Worm (Caenorhabditis elegans): Measurements from ENCODE around the gene F20B6.9.

The F20B6.9 gene

ce11 chrX:4222779-4223387 lies 15.6 kb upstream of the F20B6.9 start (continued):
- TF ChIP-seq lin-11 (tag; optimal IDR thresholded peaks at IDR 0.05) (no peak), hlh-13 (GFP tag; optimal IDR thresholded peaks at IDR 0.05) (no peak), ceh-45 (GFP tag; IDR thresholded peaks at IDR 0.05) (no peak), ceh-19 (GFP tag; optimal IDR thresholded peaks at IDR 0.05) (no peak), ceh-6 (GFP tag; optimal IDR thresholded peaks at IDR 0.05) (no peak), odd-2 (tag; optimal IDR thresholded peaks at IDR 0.05) (no peak), syd-9 (tag; optimal IDR thresholded peaks at IDR 0.05) (no peak), pha-4 (tag; optimal IDR thresholded peaks at IDR 0.05) (no peak), zip-5 (tag; optimal IDR thresholded peaks at IDR 0.05) (no peak), F13H6.1 (tag; optimal IDR thresholded peaks at IDR 0.05) (peak; percentile 54), mec-3 (tag; optimal IDR thresholded peaks at IDR 0.05; ENCODE audit: borderline replicate concordance) (no peak), ets-4 (tag; optimal IDR thresholded peaks at IDR 0.05) (peak; percentile 14), ref-2 (tag; optimal IDR thresholded peaks at IDR 0.05) (peak; percentile 44), lim-6 (tag; optimal IDR thresholded peaks at IDR 0.05) (no peak), sdc-2 (tag; optimal IDR thresholded peaks at IDR 0.05) (peak; percentile 71), pax-1 (tag; optimal IDR thresholded peaks at IDR 0.05) (peak; percentile 89), ceh-18 (tag; optimal IDR thresholded peaks at IDR 0.05) (peak; percentile 50), nhr-232 (tag; optimal IDR thresholded peaks at IDR 0.05) (no peak), ttx-3 (tag; optimal IDR thresholded peaks at IDR 0.05) (no peak), pqm-1 (tag; optimal IDR thresholded peaks at IDR 0.05) (no peak), T23F11.4 (GFP tag; optimal IDR thresholded peaks at IDR 0.05) (no peak), unc-42 (tag; optimal IDR thresholded peaks at IDR 0.05) (peak; percentile 25), ztf-16 (tag; optimal IDR thresholded peaks at IDR 0.05) (no peak)

- TF ChIP-seq sox-4 (tag; optimal IDR thresholded peaks at IDR 0.05), result no peak
- TF ChIP-seq ceh-14 (tag; optimal IDR thresholded peaks at IDR 0.05), result no peak
- TF ChIP-seq hlh-30 (tag; optimal IDR thresholded peaks at IDR 0.05; ENCODE audit: insufficient read depth), result no peak
- TF ChIP-seq ama-1 (optimal IDR thresholded peaks at IDR 0.05), result no peak
- peak; percentile 64 for TF ChIP-seq nfya-1 (tag; optimal IDR thresholded peaks at IDR 0.05)
- peak; percentile 42 for TF ChIP-seq hlh-13 (GFP tag; optimal IDR thresholded peaks at IDR 0.05)
- TF ChIP-seq mec-3 (tag; optimal IDR thresholded peaks at IDR 0.05; ENCODE audit: borderline replicate concordance), result no peak
- no peak for TF ChIP-seq nhr-11 (tag; optimal IDR thresholded peaks at IDR 0.05)
- TF ChIP-seq lin-11 (tag; optimal IDR thresholded peaks at IDR 0.05), result no peak
- TF ChIP-seq sdc-2 (tag; optimal IDR thresholded peaks at IDR 0.05), result no peak
- TF ChIP-seq gmeb-2 (tag; optimal IDR thresholded peaks at IDR 0.05), result no peak
- TF ChIP-seq K09A11.1 (tag; optimal IDR thresholded peaks at IDR 0.05; ENCODE audit: insufficient read depth), result no peak
- TF ChIP-seq tbx-2 (tag; optimal IDR thresholded peaks at IDR 0.05), result no peak
- no peak for TF ChIP-seq hlh-6 (tag; optimal IDR thresholded peaks at IDR 0.05)
- no peak for TF ChIP-seq unc-42 (tag; optimal IDR thresholded peaks at IDR 0.05)
- TF ChIP-seq pha-2 (tag; optimal IDR thresholded peaks at IDR 0.05), result no peak
- peak; percentile 3 for TF ChIP-seq elt-2 (tag; optimal IDR thresholded peaks at IDR 0.05)
- TF ChIP-seq ceh-30 (tag; optimal IDR thresholded peaks at IDR 0.05), result no peak
Observed at ce11 chrX:4222200-4222599, 14.9 kb upstream of the F20B6.9 start.

- TF ChIP-seq ttx-3 (tag; optimal IDR thresholded peaks at IDR 0.05) (no peak), ztf-16 (tag; optimal IDR thresholded peaks at IDR 0.05) (no peak), sox-2 (GFP tag; IDR thresholded peaks at IDR 0.05) (no peak), ceh-14 (tag; optimal IDR thresholded peaks at IDR 0.05) (no peak), Y22D7AL.16 (tag; optimal IDR thresholded peaks at IDR 0.05) (no peak), ceh-9 (tag; optimal IDR thresholded peaks at IDR 0.05) (no peak), nfya-1 (tag; optimal IDR thresholded peaks at IDR 0.05) (no peak), unc-3 (GFP tag; conservative IDR thresholded peaks at IDR 0.05) (no peak), unc-3 (tag; optimal IDR thresholded peaks at IDR 0.05) (no peak), K09A11.1 (tag; optimal IDR thresholded peaks at IDR 0.05; ENCODE audit: insufficient read depth) (no peak), dmd-4 (tag; optimal IDR thresholded peaks at IDR 0.05; ENCODE audit: borderline replicate concordance) (no peak), ceh-22 (tag; optimal IDR thresholded peaks at IDR 0.05) (no peak)
Observed at ce11 chrX:4219487-4219886, 12.2 kb upstream of the F20B6.9 start.

Measured in whole organism, late embryonic.